Worm (Caenorhabditis elegans): ENCODE measurements around the gene Y54G2A.73.

ce11 chrIV:3011647-3012046 is 3.0 kb upstream of the Y54G2A.73 start:
- TF ChIP-seq pqm-1 (tag; optimal IDR thresholded peaks at IDR 0.05) = no peak
- TF ChIP-seq vab-7 (GFP tag; IDR thresholded peaks at IDR 0.05) = no peak
- no peak for TF ChIP-seq mdl-1 (tag; optimal IDR thresholded peaks at IDR 0.05)
- TF ChIP-seq mep-1 (tag; optimal IDR thresholded peaks at IDR 0.05) = no peak
- no peak for TF ChIP-seq nhr-76 (tag; optimal IDR thresholded peaks at IDR 0.05)
- TF ChIP-seq php-3 (GFP tag; IDR thresholded peaks at IDR 0.05) = no peak
- TF ChIP-seq ama-1 (optimal IDR thresholded peaks at IDR 0.05) = no peak
- TF ChIP-seq hlh-30 (tag; optimal IDR thresholded peaks at IDR 0.05; ENCODE audit: insufficient read depth) = no peak
- TF ChIP-seq unc-62 (GFP tag; optimal IDR thresholded peaks at IDR 0.05 in 1 of 2) = no peak
- TF ChIP-seq unc-62 (tag; optimal IDR thresholded peaks at IDR 0.05) = no peak
- TF ChIP-seq nhr-237 (tag; optimal IDR thresholded peaks at IDR 0.05) = no peak
- no peak for TF ChIP-seq lin-15B (tag; optimal IDR thresholded peaks at IDR 0.05)
- TF ChIP-seq fkh-10 (GFP tag; optimal IDR thresholded peaks at IDR 0.05) = no peak
